Fruit fly (Drosophila melanogaster): ENCODE data around the gene CG31287.

Gene CG31287

dm6 chr3R:16210808-16211578 is 7.8 kb downstream of the CG31287 start (continued):
- TF ChIP-seq ss (GFP tag; optimal IDR thresholded peaks at IDR 0.05) (peak in 1 of 2 experiments; percentile 27), CG4318 (GFP tag; optimal IDR thresholded peaks at IDR 0.05) (peak; percentile 28), CG11902 (GFP tag; optimal IDR thresholded peaks at IDR 0.05) (no peak), Gug (GFP tag; IDR thresholded peaks at IDR 0.05) (0 out of 2 replicates have a peak, but pooled peaks have one; percentile 40), CG15336 (GFP tag; IDR thresholded peaks at IDR 0.05) (peak; percentile 9; the same call in 1 of the 2 replicates), CG7368 (GFP tag; optimal IDR thresholded peaks at IDR 0.05) (no peak), CG9139 (GFP tag; optimal IDR thresholded peaks at IDR 0.05) (no peak), Sox102F (GFP tag; optimal IDR thresholded peaks at IDR 0.05) (peak; percentile 10), salr (GFP tag; optimal IDR thresholded peaks at IDR 0.05) (peak in 1 of 2 experiments; percentile 85), Blimp-1 (GFP tag; optimal IDR thresholded peaks at IDR 0.05) (no peak), CG6808 (GFP tag; optimal IDR thresholded peaks at IDR 0.05) (peak; percentile 68), CG6163 (GFP tag; IDR thresholded peaks at IDR 0.05) (peak; percentile 43; the same call in 1 of the 3 replicates), CG34406 (GFP tag; optimal IDR thresholded peaks at IDR 0.05) (no peak), Eip93F (GFP tag; optimal IDR thresholded peaks at IDR 0.05) (no peak), fd85E (GFP tag; optimal IDR thresholded peaks at IDR 0.05) (no peak), net (GFP tag; optimal IDR thresholded peaks at IDR 0.05) (peak; percentile 45), esn (GFP tag; optimal IDR thresholded peaks at IDR 0.05) (peak; percentile 75), CG1621 (tag; optimal IDR thresholded peaks at IDR 0.05) (peak; percentile 63), CG10631 (GFP tag; optimal IDR thresholded peaks at IDR 0.05) (peak; percentile 68), CG3032 (tag; optimal IDR thresholded peaks at IDR 0.05) (peak; percentile 69), CG32006 (GFP tag; optimal IDR thresholded peaks at IDR 0.05) (peak; percentile 53), CG8119 (GFP tag; IDR thresholded peaks at IDR 0.05) (peak; percentile 13; the same call in 1 of the 3 replicates), vri (GFP tag; optimal IDR thresholded peaks at IDR 0.05) (no peak), CG6854 (GFP tag; optimal IDR thresholded peaks at IDR 0.05) (peak; percentile 69), CG11294 (GFP tag; IDR thresholded peaks at IDR 0.05) (no peak), eg (GFP tag; IDR thresholded peaks at IDR 0.05) (peak; percentile 14; the same call in 1 of the 3 replicates)

- TF ChIP-seq Blimp-1 (GFP tag; optimal IDR thresholded peaks at IDR 0.05) (peak; percentile 36), CG3919 (GFP tag; optimal IDR thresholded peaks at IDR 0.05) (peak; percentile 7), CG6163 (GFP tag; IDR thresholded peaks at IDR 0.05) (peak; percentile 48; the same call in 1 of the 3 replicates), svp (GFP tag) (peak; percentile 58), Sox102F (GFP tag; optimal IDR thresholded peaks at IDR 0.05) (peak; percentile 7), esn (GFP tag; optimal IDR thresholded peaks at IDR 0.05) (peak; percentile 17), spab (GFP tag; optimal IDR thresholded peaks at IDR 0.05) (no peak), Eip78C (GFP tag) (peak; percentile 62), CG6276 (GFP tag; optimal IDR thresholded peaks at IDR 0.05) (no peak), dsx (GFP tag; optimal IDR thresholded peaks at IDR 0.05; ENCODE audit: poor library complexity, severe bottlenecking) (no peak), Hr39 (GFP tag; optimal IDR thresholded peaks at IDR 0.05) (no peak), CG6854 (GFP tag; optimal IDR thresholded peaks at IDR 0.05) (peak; percentile 39), Met (GFP tag; optimal IDR thresholded peaks at IDR 0.05) (peak; percentile 26), fkh (GFP tag; optimal IDR thresholded peaks at IDR 0.05) (no peak), acj6 (GFP tag; optimal IDR thresholded peaks at IDR 0.05) (no peak), CG1621 (tag; optimal IDR thresholded peaks at IDR 0.05) (peak; percentile 4)
Observed at dm6 chr3R:16211883-16212540, 8.8 kb downstream of the CG31287 start.

Data from whole organism, prepupa.